Fruit fly (Drosophila melanogaster) whole organism, wandering third instar larva: Measurements from ENCODE around the gene Fum1.

Experiments used
- Abd-B ChIP-seq: fragments of >200 bp; optimal IDR thresholded peaks from 2 replicates; lab custom pipeline; 2017; ENCODE audit warnings: missing biosample characterization, missing genetic modification characterization
- CG9705 ChIP-seq: fragments of 200-800 bp; sonication (Bioruptor generic); optimal IDR thresholded peaks from 2 replicates; lab custom pipeline; 2018; ENCODE audit warnings: missing biosample characterization, mild to moderate bottlenecking, missing genetic modification characterization
- CrebA ChIP-seq: fragments of 200-800 bp; sonication (Bioruptor generic); optimal IDR thresholded peaks from 2 replicates; lab custom pipeline; 2016; ENCODE audit warnings: missing biosample characterization, mild to moderate bottlenecking, missing genetic modification characterization, borderline replicate concordance
- Dfd ChIP-seq: fragments of >200 bp; optimal IDR thresholded peaks from 2 replicates; lab custom pipeline; 2017; ENCODE audit warnings: missing biosample characterization, missing genetic modification characterization
- Dif ChIP-seq: fragments of 200-275, 200-300 bp; sonication (Bioruptor generic); optimal IDR thresholded peaks from 2 replicates; lab custom pipeline; 2018; ENCODE audit warnings: missing biosample characterization, missing genetic modification characterization; ENCODE audit not compliant: partially characterized antibody
- GATAd ChIP-seq: sonication (Bioruptor generic); optimal IDR thresholded peaks from 2 replicates; lab custom pipeline; 2016; ENCODE audit warnings: missing biosample characterization, missing genetic modification characterization
- HLH106 ChIP-seq: fragments of 200-800 bp; optimal IDR thresholded peaks from 3 replicates; lab custom pipeline; 2019; ENCODE audit warnings: missing biosample characterization, mild to moderate bottlenecking, missing genetic modification characterization, moderate library complexity
- Hnf4 ChIP-seq: fragments of 200-800 bp; sonication (Bioruptor generic); optimal IDR thresholded peaks from 2 replicates; lab custom pipeline; 2016; ENCODE audit warnings: missing biosample characterization, mild to moderate bottlenecking, missing genetic modification characterization
- Hr78 ChIP-seq: fragments of >200 bp; optimal IDR thresholded peaks from 2 replicates; lab custom pipeline; 2017; ENCODE audit warnings: missing biosample characterization, missing genetic modification characterization
- Hr83 ChIP-seq: fragments of 200-300 bp; sonication (Bioruptor generic); optimal IDR thresholded peaks from 2 replicates; lab custom pipeline; 2016; ENCODE audit warnings: missing biosample characterization, mild to moderate bottlenecking, missing genetic modification characterization, moderate library complexity; ENCODE audit not compliant: poor library complexity, severe bottlenecking
- Jra ChIP-seq: sonication (Bioruptor generic); optimal IDR thresholded peaks from 2 replicates; lab custom pipeline; 2016; ENCODE audit warnings: missing biosample characterization, missing genetic modification characterization
- Mio ChIP-seq: sonication (Bioruptor generic); optimal IDR thresholded peaks from 2 replicates; lab custom pipeline; 2016; ENCODE audit warnings: missing biosample characterization, missing genetic modification characterization
- Myc ChIP-seq: fragments of >200 bp; optimal IDR thresholded peaks from 2 replicates; lab custom pipeline; 2017
- N ChIP-seq: fragments of >200 bp; optimal IDR thresholded peaks from 2 replicates; lab custom pipeline; 2018; ENCODE audit warnings: missing biosample characterization, missing external identifiers, missing genetic modification characterization
- OdsH ChIP-seq: fragments of 200-800 bp; sonication (Bioruptor generic); optimal IDR thresholded peaks from 2 replicates; lab custom pipeline; 2016; ENCODE audit warnings: missing biosample characterization, mild to moderate bottlenecking, missing genetic modification characterization
- Rel ChIP-seq, 2 experiments: fragments of 200-800 bp; sonication (Bioruptor generic) in 1 of 2; optimal IDR thresholded peaks; 2 replicates in 1 of 2; 3 replicates in 1 of 2; lab custom pipeline; 2016 to 2019; ENCODE audit warnings: mild to moderate bottlenecking in 2 of 2, missing biosample characterization in 2 of 2, missing genetic modification characterization in 2 of 2, moderate library complexity in 1 of 2
- Sp1 ChIP-seq: fragments of 200-800 bp; sonication (Bioruptor generic); optimal IDR thresholded peaks from 3 replicates; lab custom pipeline; 2019; ENCODE audit warnings: missing biosample characterization, mild to moderate bottlenecking, missing genetic modification characterization, moderate library complexity
- Vsx2 ChIP-seq: fragments of 200-300, 225-300 bp; sonication (Bioruptor generic); optimal IDR thresholded peaks from 2 replicates; lab custom pipeline; 2018; ENCODE audit warnings: missing biosample characterization, missing genetic modification characterization; ENCODE audit not compliant: partially characterized antibody
- br ChIP-seq: fragments of 200-800 bp; sonication (Bioruptor generic); optimal IDR thresholded peaks from 2 replicates; lab custom pipeline; 2016; ENCODE audit warnings: missing biosample characterization, missing genetic modification characterization
- brk ChIP-seq: fragments of 200-800 bp; sonication (Bioruptor generic); optimal IDR thresholded peaks from 2 replicates; lab custom pipeline; 2016; ENCODE audit warnings: missing biosample characterization, mild to moderate bottlenecking, missing genetic modification characterization
- dl ChIP-seq, 2 experiments: fragments of 175-275, 200-275 bp in 1 of 2; fragments of 200-275 bp in 1 of 2; sonication (Bioruptor generic); optimal IDR thresholded peaks; lab custom pipeline; 2018; ENCODE audit warnings: mild to moderate bottlenecking in 2 of 2, missing biosample characterization in 2 of 2, missing genetic modification characterization in 2 of 2, moderate library complexity in 2 of 2; ENCODE audit not compliant: partially characterized antibody in 2 of 2, insufficient read depth in 1 of 2
- dmrt93B ChIP-seq: fragments of 200-800 bp; sonication (Bioruptor generic); optimal IDR thresholded peaks from 2 replicates; lab custom pipeline; 2018; ENCODE audit warnings: missing biosample characterization, mild to moderate bottlenecking, missing genetic modification characterization
- dsf ChIP-seq: sonication (Bioruptor generic); optimal IDR thresholded peaks from 2 replicates; lab custom pipeline; 2016; ENCODE audit warnings: missing biosample characterization, missing genetic modification characterization, borderline replicate concordance
- ey ChIP-seq: fragments of 200-800 bp; sonication (Bioruptor generic); optimal IDR thresholded peaks from 2 replicates; lab custom pipeline; 2016; ENCODE audit warnings: missing biosample characterization, missing genetic modification characterization
- foxo ChIP-seq, 2 experiments: fragments of 200-800 bp; sonication (Bioruptor generic); optimal IDR thresholded peaks; 2 replicates in 1 of 2; 3 replicates in 1 of 2; lab custom pipeline; 2016 to 2017; ENCODE audit warnings: missing biosample characterization in 2 of 2, missing genetic modification characterization in 2 of 2
- fru ChIP-seq: fragments of 200-800 bp; sonication (Bioruptor generic); optimal IDR thresholded peaks from 3 replicates; lab custom pipeline; 2016; ENCODE audit warnings: missing biosample characterization, mild to moderate bottlenecking, missing genetic modification characterization
- h ChIP-seq: fragments of 200-800 bp; sonication (Bioruptor generic); optimal IDR thresholded peaks from 3 replicates; lab custom pipeline; 2016; ENCODE audit warnings: missing biosample characterization, mild to moderate bottlenecking, missing genetic modification characterization
- jim ChIP-seq: fragments of 175-275, 200-325 bp; sonication (Bioruptor generic); optimal IDR thresholded peaks from 2 replicates; lab custom pipeline; 2016; ENCODE audit warnings: missing biosample characterization, mild to moderate bottlenecking, missing genetic modification characterization
- lola ChIP-seq: fragments of >200 bp; optimal IDR thresholded peaks from 2 replicates; lab custom pipeline; 2017; ENCODE audit warnings: missing biosample characterization, missing genetic modification characterization
- pan ChIP-seq: fragments of >200 bp; optimal IDR thresholded peaks from 2 replicates; lab custom pipeline; 2017
- psq ChIP-seq: fragments of 200-800 bp; sonication (Bioruptor generic); optimal IDR thresholded peaks from 3 replicates; lab custom pipeline; 2017; ENCODE audit warnings: missing biosample characterization, mild to moderate bottlenecking, missing genetic modification characterization, moderate library complexity
- rgr ChIP-seq: fragments of 200-800 bp; sonication (Bioruptor generic); optimal IDR thresholded peaks from 3 replicates; lab custom pipeline; 2016; ENCODE audit warnings: missing biosample characterization, mild to moderate bottlenecking, missing genetic modification characterization
- sage ChIP-seq: fragments of 200-800 bp; sonication (Bioruptor generic); optimal IDR thresholded peaks from 2 replicates; lab custom pipeline; 2016; ENCODE audit warnings: missing biosample characterization, mild to moderate bottlenecking, missing genetic modification characterization
- sv ChIP-seq: fragments of 200-800 bp; sonication (Bioruptor generic); optimal IDR thresholded peaks from 3 replicates; lab custom pipeline; 2016; ENCODE audit warnings: missing biosample characterization, missing genetic modification characterization
- tai ChIP-seq: sonication (Bioruptor generic); optimal IDR thresholded peaks from 2 replicates; lab custom pipeline; 2016; ENCODE audit warnings: missing biosample characterization, missing genetic modification characterization
- usp ChIP-seq: fragments of >200 bp; optimal IDR thresholded peaks from 2 replicates; lab custom pipeline; 2017; ENCODE audit warnings: missing biosample characterization, missing genetic modification characterization
- woc ChIP-seq: sonication (Bioruptor generic); optimal IDR thresholded peaks from 2 replicates; lab custom pipeline; 2016; ENCODE audit warnings: missing biosample characterization, mild to moderate bottlenecking, missing genetic modification characterization

Fum1 gene

dm6 chrX:6646846-6647245 lies 31.4 kb upstream of the Fum1 start:
- TF ChIP-seq Vsx2 (GFP tag; lab: Kevin White, UChicago) (no peak), woc (peak; percentile 0), HLH106 (tag; lab: Kevin White, UChicago) (peak; percentile 10), fru (peak; percentile 22)

dm6 chrX:6654198-6654831 lies 23.9 kb upstream of the Fum1 start, which contains the start of the genes CG3226 and Cdc7:
Gene CG3226, minus strand, starts transcription at chrX:6654248.
Gene Cdc7, plus strand, starts transcription at chrX:6654541.
- TF ChIP-seq sv (GFP tag; lab: Kevin White, UChicago) (no peak), HLH106 (tag; lab: Kevin White, UChicago) (peak; percentile 67), CrebA (GFP tag; lab: Kevin White, UChicago) (no peak), CG9705 (GFP tag; lab: Kevin White, UChicago) (peak; percentile 72), Sp1 (GFP tag; lab: Kevin White, UChicago) (peak; percentile 76), ey (GFP tag; lab: Kevin White, UChicago) (no peak), Myc (lab: Kevin White, UChicago) (peak; percentile 15), br (GFP tag; lab: Kevin White, UChicago) (peak; percentile 54), h (GFP tag; lab: Kevin White, UChicago) (peak; percentile 66), rgr (peak; percentile 80), sage (GFP tag; lab: Kevin White, UChicago) (peak; percentile 6), brk (GFP tag; lab: Kevin White, UChicago) (no peak), Dif (no peak), lola (GFP tag; lab: Kevin White, UChicago) (no peak), psq (GFP tag; lab: Kevin White, UChicago) (peak; percentile 53), Rel (GFP tag; optimal IDR thresholded peaks at IDR 0.05; lab: Kevin White, UChicago) (no peak), Rel (tag; optimal IDR thresholded peaks at IDR 0.05; lab: Kevin White, UChicago) (peak; percentile 43), N (GFP tag; lab: Kevin White, UChicago) (no peak), Hr78 (no peak), dmrt93B (GFP tag; lab: Kevin White, UChicago) (peak; percentile 76), dsf (GFP tag; lab: Kevin White, UChicago) (no peak), Mio (GFP tag; lab: Kevin White, UChicago) (no peak), Jra (GFP tag; lab: Kevin White, UChicago) (peak; percentile 41), woc (peak; percentile 27), OdsH (GFP tag; lab: Kevin White, UChicago) (peak; percentile 64), foxo (GFP tag; optimal IDR thresholded peaks at IDR 0.05; lab: Kevin White, UChicago) (peak in 1 of 2 experiments; percentile 53), jim (GFP tag; lab: Kevin White, UChicago) (no peak), GATAd (no peak), Hnf4 (GFP tag; lab: Kevin White, UChicago) (no peak), fru (peak; percentile 100), pan (lab: Kevin White, UChicago) (no peak), Hr83 (GFP tag; lab: Kevin White, UChicago) (peak; percentile 54)

DNA sequence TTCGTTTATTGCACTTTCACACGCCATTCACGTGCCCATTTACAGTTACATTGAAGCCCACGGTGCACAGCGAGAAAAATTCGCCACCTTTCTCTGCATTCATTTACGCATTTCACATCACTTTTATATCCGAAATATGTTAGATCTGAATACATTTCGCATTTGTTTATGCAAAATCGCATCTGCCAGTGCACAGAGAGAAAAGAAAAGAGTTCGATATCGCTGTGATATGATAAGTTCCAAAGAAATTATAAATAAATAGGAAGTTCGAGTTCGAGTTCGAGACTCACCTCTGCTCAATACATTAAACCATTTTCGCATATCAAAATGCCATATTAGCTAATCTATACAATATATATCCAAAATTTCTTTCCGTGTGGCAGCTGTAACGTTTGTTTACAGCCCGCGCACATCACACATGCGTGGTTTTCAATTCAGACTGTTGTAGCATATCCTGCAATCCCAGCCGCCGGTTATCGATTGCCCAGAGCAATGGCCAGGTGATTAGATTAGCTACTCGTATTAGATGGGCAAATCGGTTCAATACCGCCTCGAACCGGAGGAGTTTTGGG lies 22.1 kb upstream of the Fum1 start:
- TF ChIP-seq Dif (no peak), foxo (GFP tag; optimal IDR thresholded peaks at IDR 0.05; lab: Kevin White, UChicago) (peak; percentile 2 to 90), woc (peak; percentile 80), CG9705 (GFP tag; lab: Kevin White, UChicago) (peak; percentile 61), brk (GFP tag; lab: Kevin White, UChicago) (peak; percentile 33), ey (GFP tag; lab: Kevin White, UChicago) (peak; percentile 86), Hr83 (GFP tag; lab: Kevin White, UChicago) (no peak), Abd-B (no peak), N (GFP tag; lab: Kevin White, UChicago) (no peak), h (GFP tag; lab: Kevin White, UChicago) (peak; percentile 89), Hnf4 (GFP tag; lab: Kevin White, UChicago) (peak; percentile 83), tai (no peak), Jra (GFP tag; lab: Kevin White, UChicago) (peak; percentile 57), dmrt93B (GFP tag; lab: Kevin White, UChicago) (peak; percentile 85), Hr78 (no peak), rgr (peak; percentile 86), Dfd (GFP tag; lab: Kevin White, UChicago) (no peak), jim (GFP tag; lab: Kevin White, UChicago) (no peak), Vsx2 (GFP tag; lab: Kevin White, UChicago) (no peak), Myc (lab: Kevin White, UChicago) (no peak), HLH106 (tag; lab: Kevin White, UChicago) (peak; percentile 86), fru (peak; percentile 94), br (GFP tag; lab: Kevin White, UChicago) (peak; percentile 86), dl (GFP tag; optimal IDR thresholded peaks at IDR 0.05; lab: Kevin White, UChicago; ENCODE audit: insufficient read depth in 1 of 2, partially characterized antibody in 2 of 2) (no peak), OdsH (GFP tag; lab: Kevin White, UChicago) (peak; percentile 80), lola (GFP tag; lab: Kevin White, UChicago) (no peak), sage (GFP tag; lab: Kevin White, UChicago) (peak; percentile 50), Sp1 (GFP tag; lab: Kevin White, UChicago) (peak; percentile 88), sv (GFP tag; lab: Kevin White, UChicago) (peak; percentile 69), GATAd (no peak), CrebA (GFP tag; lab: Kevin White, UChicago) (no peak), dsf (GFP tag; lab: Kevin White, UChicago) (no peak), Rel (GFP tag; optimal IDR thresholded peaks at IDR 0.05; lab: Kevin White, UChicago) (no peak), Rel (tag; optimal IDR thresholded peaks at IDR 0.05; lab: Kevin White, UChicago) (peak; percentile 24), pan (lab: Kevin White, UChicago) (no peak), usp (no peak), psq (GFP tag; lab: Kevin White, UChicago) (peak; percentile 76), Mio (GFP tag; lab: Kevin White, UChicago) (peak; percentile 13)
